Fruit fly (Drosophila melanogaster): ENCODE data around the gene Zip89B.

The Zip89B gene

DNA sequence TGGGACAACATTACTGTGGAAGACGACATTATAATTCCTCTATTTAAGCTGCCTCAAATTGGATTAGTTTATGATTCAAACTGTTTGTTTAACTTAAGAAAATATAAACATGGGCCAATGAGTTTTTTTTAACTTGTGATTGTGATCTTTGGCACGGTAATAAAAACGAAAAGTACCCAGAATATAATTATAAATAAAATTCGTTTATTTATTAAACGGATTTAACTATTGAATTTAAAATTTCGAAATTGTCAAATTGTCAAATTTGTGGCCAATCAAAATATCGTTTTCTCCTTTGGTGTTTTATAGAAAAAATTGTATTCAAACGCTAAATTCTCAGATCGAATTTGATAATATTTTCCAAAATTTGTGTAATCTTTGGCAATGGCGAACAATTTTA lies 38.8 kb upstream of the Zip89B start, which contains the start of gene Mst89B:
Gene Mst89B, plus strand, starts transcription at position 301 of the 400 bp plus-strand sequence.
- TF ChIP-seq kay (GFP tag; ENCODE audit: borderline replicate concordance), result no peak
- TF ChIP-seq CG14711 (tag; optimal IDR thresholded peaks at IDR 0.05), result no peak
- no peak for TF ChIP-seq toe (GFP tag; optimal IDR thresholded peaks at IDR 0.05)
- no peak for TF ChIP-seq Crg-1 (GFP tag; optimal IDR thresholded peaks at IDR 0.05)
- no peak for TF ChIP-seq cic (GFP tag; optimal IDR thresholded peaks at IDR 0.05)
- TF ChIP-seq CG1620 (GFP tag; optimal IDR thresholded peaks at IDR 0.05), result no peak
- no peak for TF ChIP-seq bab1 (GFP tag; optimal IDR thresholded peaks at IDR 0.05)
- no peak for TF ChIP-seq CG7101 (tag; optimal IDR thresholded peaks at IDR 0.05)
- no peak for TF ChIP-seq Clk (GFP tag; optimal IDR thresholded peaks at IDR 0.05)
- no peak for TF ChIP-seq Mnt (GFP tag; optimal IDR thresholded peaks at IDR 0.05)
- no peak for TF ChIP-seq tj (GFP tag; optimal IDR thresholded peaks at IDR 0.05)

DNA sequence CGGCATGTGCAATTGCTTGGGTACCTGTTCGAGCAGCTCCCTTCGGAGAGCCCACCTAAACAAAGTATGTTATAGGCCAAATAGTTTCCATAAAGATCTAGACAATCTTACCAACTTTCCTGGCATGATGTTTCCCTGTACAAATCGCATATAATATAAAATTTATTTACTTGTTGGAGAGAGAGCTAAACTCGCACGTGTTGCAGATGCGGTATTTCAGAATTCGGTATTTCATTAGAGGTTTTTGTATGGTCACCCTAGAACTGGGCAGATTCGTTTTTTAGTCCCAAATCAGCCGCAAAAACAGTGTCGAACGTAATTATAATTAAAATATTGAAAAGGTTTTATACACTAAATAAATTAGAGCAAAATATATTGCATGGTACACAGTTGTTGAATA lies 33.4 kb upstream of the Zip89B start, which contains the start of the genes Mat89Ba and gish:
Gene Mat89Ba, minus strand, starts transcription at position 231 of the 400 bp plus-strand sequence.
Gene gish, plus strand, starts transcription at position 268 of the 400 bp plus-strand sequence.
- TF ChIP-seq Mnt (GFP tag; optimal IDR thresholded peaks at IDR 0.05) (peak; percentile 96), CG33017 (tag; optimal IDR thresholded peaks at IDR 0.05) (no peak)

DNA sequence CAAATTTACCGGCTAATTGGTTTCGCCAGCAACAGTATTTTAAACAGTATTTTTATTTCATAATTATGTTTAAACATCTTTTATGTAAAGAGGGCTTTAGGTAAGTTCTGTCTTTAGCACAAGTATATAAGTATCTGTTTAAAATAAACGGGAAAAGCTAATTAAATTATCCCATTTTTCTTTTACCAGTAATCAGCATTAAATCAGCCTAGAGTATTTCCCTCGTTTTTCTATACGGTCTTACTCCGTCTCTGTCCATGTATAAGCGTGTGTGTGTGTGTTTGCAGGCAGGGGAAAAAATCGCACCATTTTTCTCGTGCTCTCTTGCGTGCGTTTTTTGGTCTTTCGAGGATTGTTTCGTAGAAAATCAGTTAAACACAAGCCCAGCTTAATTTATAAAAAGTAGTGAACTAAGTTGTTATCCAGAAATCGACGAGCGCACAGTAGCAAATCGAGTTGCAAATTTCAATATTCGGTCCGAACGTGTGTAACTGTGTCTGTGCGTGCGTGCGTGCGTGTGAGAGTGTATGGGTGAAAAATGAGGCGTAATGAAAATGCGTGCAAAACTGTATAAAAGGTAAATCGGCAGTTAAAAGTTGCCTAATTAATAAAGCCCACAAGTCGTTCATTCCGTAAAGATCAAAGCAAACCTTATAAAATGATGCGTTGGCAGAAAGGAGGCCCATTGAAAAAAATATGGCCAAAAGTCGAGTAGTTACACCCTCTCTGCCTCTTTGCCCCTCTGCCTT lies 32.6 kb upstream of the Zip89B start:
- no peak for TF ChIP-seq Crg-1 (GFP tag; optimal IDR thresholded peaks at IDR 0.05)
- no peak for TF ChIP-seq CG14711 (tag; optimal IDR thresholded peaks at IDR 0.05)
- TF ChIP-seq CG1620 (GFP tag; optimal IDR thresholded peaks at IDR 0.05), result no peak
- TF ChIP-seq kay (GFP tag; ENCODE audit: borderline replicate concordance), result peak; percentile 63
- TF ChIP-seq pad (GFP tag; optimal IDR thresholded peaks at IDR 0.05), result peak; percentile 87
- no peak for TF ChIP-seq CG33017 (tag; optimal IDR thresholded peaks at IDR 0.05)
- TF ChIP-seq tj (GFP tag; optimal IDR thresholded peaks at IDR 0.05), result peak; percentile 51
- peak; percentile 59 for TF ChIP-seq bab1 (GFP tag; optimal IDR thresholded peaks at IDR 0.05)
- peak; percentile 28 for TF ChIP-seq Mnt (GFP tag; optimal IDR thresholded peaks at IDR 0.05)
- TF ChIP-seq Hr96 (GFP tag; optimal IDR thresholded peaks at IDR 0.05), result no peak
- no peak for TF ChIP-seq ovo (GFP tag; optimal IDR thresholded peaks at IDR 0.05)

DNA sequence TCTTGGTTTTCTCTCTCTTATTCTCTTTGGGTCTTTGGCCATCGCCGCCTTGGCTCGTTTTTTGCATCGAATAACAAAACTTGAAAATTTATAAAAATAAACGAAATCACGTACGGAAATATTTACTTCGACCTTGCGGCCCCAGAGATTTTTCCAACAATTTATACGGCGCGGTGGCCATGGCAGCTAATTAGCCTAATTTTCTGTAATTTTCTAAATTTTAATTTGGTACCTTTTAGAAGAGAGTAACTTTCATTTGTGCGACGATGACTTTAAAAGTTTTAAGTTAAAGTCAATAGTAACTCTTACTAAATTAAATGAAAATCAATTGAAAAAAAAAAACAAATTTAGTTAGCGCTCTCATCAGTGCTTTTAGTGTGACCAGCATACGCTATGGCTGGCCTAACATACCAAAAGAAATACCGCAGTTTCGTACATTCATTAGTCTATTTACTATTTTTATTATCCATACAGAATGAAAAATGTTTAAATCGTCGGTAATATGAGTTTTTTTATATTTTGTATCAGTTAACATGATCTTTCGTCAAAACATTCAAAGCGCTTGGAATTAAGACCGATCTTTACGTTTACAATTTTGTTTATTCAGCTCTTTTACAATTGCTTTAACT lies 31.9 kb upstream of the Zip89B start:
- TF ChIP-seq CG7045 (GFP tag; optimal IDR thresholded peaks at IDR 0.05) (no peak), tj (GFP tag; optimal IDR thresholded peaks at IDR 0.05) (peak; percentile 60), bab1 (GFP tag; optimal IDR thresholded peaks at IDR 0.05) (no peak), pad (GFP tag; optimal IDR thresholded peaks at IDR 0.05) (no peak), CG7101 (tag; optimal IDR thresholded peaks at IDR 0.05) (no peak), Mnt (GFP tag; optimal IDR thresholded peaks at IDR 0.05) (peak; percentile 3), CG11617 (GFP tag; optimal IDR thresholded peaks at IDR 0.05) (no peak), kay (GFP tag; ENCODE audit: borderline replicate concordance) (peak; percentile 85), cnc (optimal IDR thresholded peaks at IDR 0.05) (no peak), CG5204 (GFP tag; optimal IDR thresholded peaks at IDR 0.05) (no peak), Hr96 (GFP tag; optimal IDR thresholded peaks at IDR 0.05) (no peak), Crg-1 (GFP tag; optimal IDR thresholded peaks at IDR 0.05) (no peak), CG1620 (GFP tag; optimal IDR thresholded peaks at IDR 0.05) (no peak), CG14711 (tag; optimal IDR thresholded peaks at IDR 0.05) (no peak)

DNA sequence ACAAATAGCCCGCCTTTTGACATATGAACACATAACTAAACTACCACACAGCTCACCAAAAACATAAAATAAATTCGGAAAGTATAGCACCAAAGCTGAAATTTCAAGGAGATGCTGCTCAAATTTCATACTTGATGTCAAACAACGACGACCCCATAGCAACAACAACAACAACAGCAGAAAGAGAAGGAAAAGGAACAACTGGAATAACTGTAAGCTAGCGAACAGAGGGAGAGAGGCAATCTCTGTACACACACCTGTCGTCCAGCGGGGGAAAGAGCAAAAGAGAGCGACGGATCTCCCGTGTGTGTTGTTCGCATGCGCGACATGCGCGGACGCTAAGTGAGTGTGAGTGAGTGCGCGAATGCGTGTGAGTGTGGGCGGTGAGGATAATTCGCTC lies 31.0 kb upstream of the Zip89B start:
- TF ChIP-seq tj (GFP tag; optimal IDR thresholded peaks at IDR 0.05) (no peak), pad (GFP tag; optimal IDR thresholded peaks at IDR 0.05) (peak; percentile 86), CG7045 (GFP tag; optimal IDR thresholded peaks at IDR 0.05) (no peak)

DNA sequence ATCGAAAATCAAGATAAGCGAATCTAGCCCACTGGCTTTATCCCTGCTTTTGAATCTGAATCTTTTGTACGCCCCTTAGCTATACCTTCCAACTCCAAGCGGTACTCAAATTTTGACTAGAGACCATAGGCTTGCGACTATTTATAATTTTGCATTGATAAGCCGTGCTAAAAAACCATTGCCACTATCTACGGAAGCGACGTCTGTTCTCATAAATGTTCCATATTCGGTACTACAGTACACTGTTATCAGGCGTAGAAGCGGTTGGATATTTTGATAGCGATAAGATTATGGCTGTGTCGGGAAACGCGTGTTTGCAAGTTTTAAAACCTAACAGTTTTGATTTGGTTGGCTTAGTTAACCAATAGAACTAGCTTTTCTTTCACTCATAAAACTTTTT lies 30.2 kb upstream of the Zip89B start:
- TF ChIP-seq Mnt (GFP tag; optimal IDR thresholded peaks at IDR 0.05) (no peak), CG14711 (tag; optimal IDR thresholded peaks at IDR 0.05) (no peak)

DNA sequence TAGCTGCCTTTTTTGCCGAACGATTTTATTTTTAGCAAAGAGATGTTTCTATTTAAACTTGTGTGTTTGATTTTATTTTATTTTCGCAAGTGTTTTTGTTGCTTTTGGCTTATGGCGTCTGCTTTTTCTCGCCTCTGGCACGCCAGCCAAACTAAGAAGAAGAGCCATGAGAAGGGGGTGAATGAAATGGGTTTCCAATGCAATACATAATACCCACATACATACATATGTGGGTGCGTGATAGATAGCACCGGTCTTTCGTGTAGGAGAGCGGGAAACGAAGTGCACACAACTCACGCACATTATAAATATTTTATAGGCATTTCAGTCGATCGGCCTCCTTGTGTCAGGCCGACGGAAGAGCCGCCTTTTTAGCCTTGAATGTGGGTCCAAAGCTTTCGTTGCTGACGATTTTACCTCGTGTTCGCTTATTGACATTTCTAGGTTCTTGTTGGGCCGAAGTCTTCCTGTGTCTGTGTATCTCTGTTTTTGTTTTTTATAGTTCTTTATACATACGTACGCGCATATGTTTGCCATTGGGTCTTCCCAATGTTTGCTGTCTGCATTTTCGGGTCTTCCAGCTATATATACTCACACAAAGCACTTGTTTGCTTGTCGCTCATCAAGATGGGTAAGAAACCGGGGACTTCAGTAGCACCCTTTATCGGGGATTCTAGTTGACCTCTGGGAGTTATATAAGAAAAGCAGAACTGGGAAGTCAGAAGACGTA lies 29.5 kb upstream of the Zip89B start:
- no peak for TF ChIP-seq CG5204 (GFP tag; optimal IDR thresholded peaks at IDR 0.05)
- TF ChIP-seq cnc (optimal IDR thresholded peaks at IDR 0.05), result no peak
- TF ChIP-seq cic (GFP tag; optimal IDR thresholded peaks at IDR 0.05), result no peak
- no peak for TF ChIP-seq pad (GFP tag; optimal IDR thresholded peaks at IDR 0.05)
- no peak for TF ChIP-seq Crg-1 (GFP tag; optimal IDR thresholded peaks at IDR 0.05)
- no peak for TF ChIP-seq kay (GFP tag; ENCODE audit: borderline replicate concordance)
- no peak for TF ChIP-seq CG33017 (tag; optimal IDR thresholded peaks at IDR 0.05)
- no peak for TF ChIP-seq CG14711 (tag; optimal IDR thresholded peaks at IDR 0.05)
- TF ChIP-seq CG7101 (tag; optimal IDR thresholded peaks at IDR 0.05), result no peak
- TF ChIP-seq Mnt (GFP tag; optimal IDR thresholded peaks at IDR 0.05), result no peak
- TF ChIP-seq CG1620 (GFP tag; optimal IDR thresholded peaks at IDR 0.05), result no peak
- TF ChIP-seq CG12768 (GFP tag; optimal IDR thresholded peaks at IDR 0.05), result no peak
- TF ChIP-seq tj (GFP tag; optimal IDR thresholded peaks at IDR 0.05), result no peak
- no peak for TF ChIP-seq toe (GFP tag; optimal IDR thresholded peaks at IDR 0.05)
- TF ChIP-seq ovo (GFP tag; optimal IDR thresholded peaks at IDR 0.05), result no peak
- no peak for TF ChIP-seq CG7045 (GFP tag; optimal IDR thresholded peaks at IDR 0.05)
- TF ChIP-seq CG11617 (GFP tag; optimal IDR thresholded peaks at IDR 0.05), result no peak
